Worm (Caenorhabditis elegans) whole organism, L3 larva: ENCODE data around the gene F45E1.2.

ENCODE experiments used
- ZK546.5 ChIP-seq: sonication (generic microtip); optimal IDR thresholded peaks from 2 replicates; lab custom pipeline; 2017; ENCODE audit warnings: missing biosample characterization, missing genetic modification characterization
- ama-1 ChIP-seq: fragments of 150-350 bp; optimal IDR thresholded peaks from 2 replicates; lab custom pipeline; 2018
- ceh-16 ChIP-seq: sonication (generic microtip); optimal IDR thresholded peaks from 2 replicates; lab custom pipeline; 2017; ENCODE audit warnings: missing biosample characterization, missing genetic modification characterization
- ceh-28 ChIP-seq: fragments of 150-350 bp; optimal IDR thresholded peaks from 2 replicates; lab custom pipeline; 2014; ENCODE audit warnings: missing biosample characterization, missing genetic modification reagents, missing genetic modification characterization
- ceh-9 ChIP-seq: sonication (generic microtip); optimal IDR thresholded peaks from 2 replicates; lab custom pipeline; 2018; ENCODE audit warnings: missing biosample characterization, missing genetic modification characterization
- daf-12 ChIP-seq: fragments of 150-350 bp; optimal IDR thresholded peaks from 2 replicates; lab custom pipeline; 2014; ENCODE audit warnings: missing biosample characterization, missing genetic modification reagents, missing genetic modification characterization
- egl-27 ChIP-seq: sonication (generic microtip); optimal IDR thresholded peaks from 4 replicates; lab custom pipeline; 2017; ENCODE audit warnings: missing biosample characterization, missing genetic modification reagents, missing genetic modification characterization
- egl-5 ChIP-seq: fragments of 150-350 bp; optimal IDR thresholded peaks from 2 replicates; lab custom pipeline; 2017; ENCODE audit warnings: missing biosample characterization, missing genetic modification reagents, missing genetic modification characterization, inconsistent platforms
- elt-1 ChIP-seq: fragments of 150-350 bp; optimal IDR thresholded peaks from 2 replicates; lab custom pipeline; 2014; ENCODE audit warnings: missing biosample characterization, missing genetic modification characterization
- elt-2 ChIP-seq: sonication (generic microtip); optimal IDR thresholded peaks from 2 replicates; lab custom pipeline; 2016; ENCODE audit warnings: missing genetic modification reagents, mild to moderate bottlenecking, missing genetic modification characterization, missing compliant biosample characterization
- elt-3 ChIP-seq, 3 experiments: fragments of 150-350 bp in 1 of 3; sonication (generic microtip) in 2 of 3; optimal IDR thresholded peaks; 2 replicates in 2 of 3; 4 replicates in 1 of 3; lab custom pipeline; 2014 to 2017; ENCODE audit warnings: missing biosample characterization in 3 of 3, missing genetic modification characterization in 3 of 3
- fkh-2 ChIP-seq: fragments of 150-350 bp; optimal IDR thresholded peaks from 2 replicates; lab custom pipeline; 2014; ENCODE audit warnings: missing biosample characterization, missing genetic modification reagents, missing genetic modification characterization
- hmg-11 ChIP-seq: sonication (generic microtip); optimal IDR thresholded peaks from 2 replicates; lab custom pipeline; 2016; ENCODE audit warnings: missing genetic modification characterization, missing compliant biosample characterization
- jun-1 ChIP-seq: fragments of 150-350 bp; optimal IDR thresholded peaks from 2 replicates; lab custom pipeline; 2014; ENCODE audit warnings: missing biosample characterization, missing genetic modification reagents, missing genetic modification characterization
- lin-15B ChIP-seq: fragments of 150-350 bp; optimal IDR thresholded peaks from 2 replicates; lab custom pipeline; 2014; ENCODE audit warnings: missing biosample characterization, missing genetic modification characterization
- lin-39 ChIP-seq: fragments of 150-350 bp; optimal IDR thresholded peaks from 2 replicates; lab custom pipeline; 2018; ENCODE audit warnings: missing biosample characterization, missing genetic modification reagents, missing genetic modification characterization
- lsy-12 ChIP-seq: sonication (generic microtip); optimal IDR thresholded peaks from 2 replicates; lab custom pipeline; 2016; ENCODE audit warnings: mild to moderate bottlenecking, missing genetic modification characterization, missing compliant biosample characterization
- mml-1 ChIP-seq: fragments of 150-350 bp; sonication (generic microtip); optimal IDR thresholded peaks from 3 replicates; lab custom pipeline; 2014; ENCODE audit warnings: missing biosample characterization, missing genetic modification characterization
- nfya-1 ChIP-seq: sonication (generic microtip); optimal IDR thresholded peaks from 2 replicates; lab custom pipeline; 2017; ENCODE audit warnings: missing genetic modification characterization, mild to moderate bottlenecking, missing compliant biosample characterization, antibody characterized with exemption, moderate library complexity; ENCODE audit not compliant: insufficient read depth
- nhr-12 ChIP-seq: fragments of 150-350 bp; optimal IDR thresholded peaks from 2 replicates; lab custom pipeline; 2014; ENCODE audit warnings: missing biosample characterization, missing genetic modification characterization
- nhr-23 ChIP-seq: fragments of 150-350 bp; optimal IDR thresholded peaks from 2 replicates; lab custom pipeline; 2014; ENCODE audit warnings: missing biosample characterization, missing genetic modification reagents, missing genetic modification characterization
- nhr-237 ChIP-seq: fragments of 150-350 bp; optimal IDR thresholded peaks from 2 replicates; lab custom pipeline; 2014; ENCODE audit warnings: missing biosample characterization, missing genetic modification characterization
- nhr-25 ChIP-seq: sonication (generic microtip); optimal IDR thresholded peaks from 2 replicates; lab custom pipeline; 2017; ENCODE audit warnings: missing biosample characterization, missing genetic modification characterization
- nhr-28 ChIP-seq: fragments of 150-350 bp; optimal IDR thresholded peaks from 2 replicates; lab custom pipeline; 2014; ENCODE audit warnings: missing biosample characterization, missing genetic modification characterization
- nhr-43 ChIP-seq: sonication (generic microtip); optimal IDR thresholded peaks from 2 replicates; lab custom pipeline; 2016; ENCODE audit warnings: mild to moderate bottlenecking, missing genetic modification characterization, missing compliant biosample characterization; ENCODE audit not compliant: poor library complexity, severe bottlenecking
- nhr-67 ChIP-seq: fragments of 150-350 bp; optimal IDR thresholded peaks from 2 replicates; lab custom pipeline; 2014; ENCODE audit warnings: missing biosample characterization, missing genetic modification characterization
- nhr-76 ChIP-seq: fragments of 150-350 bp; sonication (generic microtip); optimal IDR thresholded peaks from 5 replicates; lab custom pipeline; 2014; ENCODE audit warnings: missing biosample characterization, missing genetic modification characterization
- pha-4 ChIP-seq: fragments of 150-350 bp; optimal IDR thresholded peaks from 2 replicates; lab custom pipeline; 2014; ENCODE audit warnings: missing biosample characterization, missing genetic modification reagents, missing genetic modification characterization
- pqm-1 ChIP-seq: fragments of 150-350 bp; optimal IDR thresholded peaks from 2 replicates; lab custom pipeline; 2017; ENCODE audit warnings: missing biosample characterization, missing genetic modification characterization, inconsistent platforms
- skn-1 ChIP-seq: fragments of 150-350 bp; optimal IDR thresholded peaks from 2 replicates; lab custom pipeline; 2014; ENCODE audit warnings: missing biosample characterization, missing genetic modification characterization
- snpc-4 ChIP-seq: fragments of 150-350 bp; optimal IDR thresholded peaks from 2 replicates; lab custom pipeline; 2014; ENCODE audit warnings: missing biosample characterization, missing genetic modification characterization
- tbx-2 ChIP-seq: sonication (generic microtip); optimal IDR thresholded peaks from 2 replicates; lab custom pipeline; 2016; ENCODE audit warnings: mild to moderate bottlenecking, missing genetic modification characterization, missing compliant biosample characterization
- unc-62 ChIP-seq: fragments of 150-350 bp; sonication (generic microtip); optimal IDR thresholded peaks from 4 replicates; lab custom pipeline; 2014; ENCODE audit warnings: missing biosample characterization, missing genetic modification reagents, missing genetic modification characterization
- ztf-11 ChIP-seq: fragments of 150-350 bp; optimal IDR thresholded peaks from 2 replicates; lab custom pipeline; 2014; ENCODE audit warnings: missing biosample characterization, missing genetic modification characterization
- ztf-4 ChIP-seq: fragments of 150-350 bp; optimal IDR thresholded peaks from 2 replicates; lab custom pipeline; 2014; ENCODE audit warnings: missing biosample characterization, missing genetic modification characterization

F45E1.2 gene

ce11 chrX:8021609-8022008 is 18.1 kb downstream of the F45E1.2 start (continued):
- peak; percentile 34 for TF ChIP-seq snpc-4 (tag; lab: Kevin White, UChicago)
- no peak for TF ChIP-seq nhr-76 (tag; lab: Kevin White, UChicago)
- TF ChIP-seq mml-1 (tag; lab: Kevin White, UChicago) = no peak
- no peak for TF ChIP-seq ztf-4
- no peak for TF ChIP-seq nhr-237
- TF ChIP-seq elt-3 (tag; optimal IDR thresholded peaks at IDR 0.05; lab: Kevin White, UChicago) = no peak
- TF ChIP-seq nhr-67 (tag; lab: Kevin White, UChicago) = no peak
- TF ChIP-seq elt-1 = no peak

DNA sequence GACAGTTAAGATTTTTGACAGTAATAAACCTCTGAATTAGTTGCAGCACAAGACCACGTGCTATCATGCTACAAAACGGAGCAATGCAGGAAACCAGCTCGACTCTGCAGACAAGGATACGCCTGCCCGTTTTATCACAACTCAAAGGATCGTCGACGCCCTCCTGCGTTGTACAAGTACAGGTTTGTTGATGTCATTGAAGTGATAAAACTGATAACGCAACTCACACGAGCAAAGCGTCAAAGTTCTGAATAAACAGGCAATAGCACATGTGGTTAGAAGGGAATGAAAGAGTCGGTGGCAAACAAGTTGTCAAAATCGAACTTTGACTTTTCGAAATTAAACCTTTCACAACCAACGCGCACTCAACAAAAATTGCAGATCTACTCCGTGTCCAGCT is 19.2 kb downstream of the F45E1.2 start:
- TF ChIP-seq nhr-12 (no peak), pqm-1 (tag; lab: Kevin White, UChicago) (peak; percentile 79), ztf-4 (no peak), elt-2 (tag; lab: Kevin White, UChicago) (peak; percentile 86), jun-1 (tag; lab: Kevin White, UChicago) (peak; percentile 73), ZK546.5 (no peak), snpc-4 (tag; lab: Kevin White, UChicago) (no peak), pha-4 (peak; percentile 54)

DNA sequence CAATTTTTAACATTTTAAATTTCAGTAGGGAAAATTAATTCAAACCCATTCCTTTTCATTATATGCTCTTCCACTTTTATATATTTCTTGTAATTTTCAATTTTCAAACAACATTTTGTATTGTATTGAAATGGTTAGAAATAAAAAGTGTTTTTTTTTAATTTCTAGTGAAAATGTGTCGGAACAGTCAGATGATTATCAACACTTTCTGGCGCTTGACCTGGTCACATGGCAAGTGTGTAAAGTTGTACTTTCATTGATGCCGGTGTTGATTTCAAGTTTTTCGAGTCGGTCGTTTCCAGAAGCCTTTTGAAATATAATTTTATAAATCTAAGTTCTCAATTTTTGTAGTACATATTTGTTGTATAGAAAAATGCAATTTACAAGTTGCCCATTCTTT is 23.2 kb downstream of the F45E1.2 start:
- peak; percentile 37 for TF ChIP-seq elt-2 (tag; lab: Kevin White, UChicago)
- peak; percentile 35 for TF ChIP-seq nhr-43 (tag; lab: Kevin White, UChicago)
- peak; percentile 2 for TF ChIP-seq nhr-23
- TF ChIP-seq skn-1 (tag; lab: Kevin White, UChicago) = no peak
- no peak for TF ChIP-seq elt-1
- peak; percentile 13 for TF ChIP-seq nfya-1 (tag; lab: Kevin White, UChicago)
- TF ChIP-seq pha-4 = peak; percentile 37

- TF ChIP-seq ZK546.5 = no peak
These were observed 24.0 kb downstream of the F45E1.2 start for ce11 chrX:8027509-8027908.

DNA sequence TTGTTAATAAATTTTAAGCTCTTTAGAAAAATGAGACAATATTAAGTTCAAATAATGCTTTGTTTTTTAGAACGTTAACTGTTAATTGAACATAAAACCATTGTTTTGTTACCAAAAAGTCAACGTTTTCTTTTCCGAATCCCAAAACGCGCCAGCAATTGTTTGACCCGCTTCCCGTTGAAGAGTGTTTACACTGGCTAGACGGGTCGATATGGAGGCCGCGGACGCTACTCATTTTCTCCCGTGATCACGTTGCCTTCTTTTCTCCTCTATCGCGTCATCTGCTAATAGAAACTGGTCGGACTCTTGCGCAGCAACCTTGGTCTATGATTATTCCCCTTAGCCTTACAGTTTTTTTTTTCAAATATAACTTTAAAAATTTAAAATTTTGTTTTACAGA is 25.5 kb downstream of the F45E1.2 start, which contains the start of gene C34D10.1:
TSS of gene C34D10.1 (plus strand) at position 400 of the 400 bp plus-strand sequence.
- peak; percentile 50 for TF ChIP-seq tbx-2
- no peak for TF ChIP-seq ceh-16
- peak; percentile 81 for TF ChIP-seq ceh-28 (tag; lab: Kevin White, UChicago)
- peak; percentile 90 for TF ChIP-seq pha-4
- peak; percentile 47 for TF ChIP-seq lin-39
- TF ChIP-seq lin-15B (tag; lab: Kevin White, UChicago) = peak; percentile 50
- peak; percentile 66 for TF ChIP-seq jun-1 (tag; lab: Kevin White, UChicago)
- TF ChIP-seq ZK546.5 = no peak
- peak; percentile 56 for TF ChIP-seq snpc-4 (tag; lab: Kevin White, UChicago)
- peak; percentile 87 for TF ChIP-seq nhr-23
- TF ChIP-seq hmg-11 (tag; lab: Kevin White, UChicago) = peak; percentile 51
- no peak for TF ChIP-seq fkh-2
- no peak for TF ChIP-seq unc-62
- peak; percentile 5 for TF ChIP-seq elt-2 (tag; lab: Kevin White, UChicago)
- peak; percentile 22 for TF ChIP-seq lsy-12 (tag; lab: Kevin White, UChicago)
- TF ChIP-seq nfya-1 (tag; lab: Kevin White, UChicago) = peak; percentile 61
- peak; percentile 86 for TF ChIP-seq nhr-25 (tag; lab: Kevin White, UChicago)
- peak; percentile 56 for TF ChIP-seq egl-27 (tag; lab: Kevin White, UChicago)
- TF ChIP-seq skn-1 (tag; lab: Kevin White, UChicago) = no peak
- no peak for TF ChIP-seq nhr-67 (tag; lab: Kevin White, UChicago)
- no peak for TF ChIP-seq nhr-12
- TF ChIP-seq ama-1 (lab: Kevin White, UChicago) = no peak

- TF ChIP-seq elt-2 (tag; lab: Kevin White, UChicago) = no peak
- TF ChIP-seq lin-15B (tag; lab: Kevin White, UChicago) = no peak
- no peak for TF ChIP-seq snpc-4 (tag; lab: Kevin White, UChicago)
- no peak for TF ChIP-seq mml-1 (tag; lab: Kevin White, UChicago)
- TF ChIP-seq lsy-12 (tag; lab: Kevin White, UChicago) = no peak
- TF ChIP-seq daf-12 = no peak
- no peak for TF ChIP-seq nhr-237
- no peak for TF ChIP-seq nhr-12
- no peak for TF ChIP-seq ztf-11
- no peak for TF ChIP-seq nhr-28 (tag; lab: Kevin White, UChicago)
- no peak for TF ChIP-seq egl-5
- TF ChIP-seq ceh-9 (tag; lab: Kevin White, UChicago) = no peak
- no peak for TF ChIP-seq elt-1
- no peak for TF ChIP-seq pqm-1 (tag; lab: Kevin White, UChicago)
These were observed 26.5 kb downstream of the F45E1.2 start for ce11 chrX:8030032-8030431.
